Fruit fly (Drosophila melanogaster) whole organism, embryonic: ENCODE results near the gene Pep.
A peak's percentile ranks its signal among the peaks of the same experiment; 100 is the strongest.

Source experiments
- BtbVII ChIP-seq: fragments of 200-800 bp; sonication (Bioruptor generic); optimal IDR thresholded peaks from 3 replicates; lab custom pipeline; 2017; ENCODE audit warnings: missing biosample characterization, mild to moderate bottlenecking, missing genetic modification characterization
- CG11696 ChIP-seq: fragments of 200-800 bp; sonication (Bioruptor generic); IDR thresholded peaks from 2 replicates; pipeline ENCODE4 v1.3.6; 2022; ENCODE audit warnings: missing biosample characterization, missing genetic modification characterization
- CG12219 ChIP-seq: fragments of 200-800 bp; sonication (Bioruptor generic); optimal IDR thresholded peaks from 3 replicates; lab custom pipeline; 2018; ENCODE audit warnings: missing biosample characterization, mild to moderate bottlenecking, missing genetic modification characterization
- CG13894 ChIP-seq: fragments of 200-800 bp; sonication (Bioruptor generic); optimal IDR thresholded peaks from 3 replicates; lab custom pipeline; 2018; ENCODE audit warnings: missing biosample characterization, mild to moderate bottlenecking, missing genetic modification characterization, moderate library complexity
- CG1529 ChIP-seq: fragments of 200-800 bp; sonication (Bioruptor generic); optimal IDR thresholded peaks from 3 replicates; lab custom pipeline; 2018; ENCODE audit warnings: missing biosample characterization, missing genetic modification characterization
- CG17359 ChIP-seq: fragments of 200-800 bp; sonication (Bioruptor generic); optimal IDR thresholded peaks from 3 replicates; lab custom pipeline; 2018; ENCODE audit warnings: missing biosample characterization, mild to moderate bottlenecking, missing genetic modification characterization, moderate library complexity
- CG18619 ChIP-seq: fragments of 200-800 bp; sonication (Bioruptor generic); optimal IDR thresholded peaks from 3 replicates; lab custom pipeline; 2017; ENCODE audit warnings: missing biosample characterization, mild to moderate bottlenecking, missing genetic modification characterization
- CG2202 ChIP-seq: fragments of 200-800 bp; sonication (Bioruptor generic); optimal IDR thresholded peaks from 2 replicates; lab custom pipeline; 2018; ENCODE audit warnings: missing biosample characterization, mild to moderate bottlenecking, missing genetic modification characterization
- CG2712 ChIP-seq: fragments of 200-800 bp; optimal IDR thresholded peaks from 3 replicates; lab custom pipeline; 2019; ENCODE audit warnings: missing biosample characterization, mild to moderate bottlenecking, missing genetic modification characterization, moderate library complexity
- CG4820 ChIP-seq: fragments of 200-800 bp; sonication (Bioruptor generic); optimal IDR thresholded peaks from 3 replicates; lab custom pipeline; 2016; ENCODE audit warnings: missing biosample characterization, missing genetic modification characterization
- CG5245 ChIP-seq: fragments of 200-800 bp; sonication (Bioruptor generic); optimal IDR thresholded peaks from 3 replicates; lab custom pipeline; 2016; ENCODE audit warnings: missing biosample characterization, missing genetic modification characterization
- CG6254 ChIP-seq: fragments of 200-800 bp; sonication (Bioruptor generic); optimal IDR thresholded peaks from 3 replicates; lab custom pipeline; 2017; ENCODE audit warnings: mild to moderate bottlenecking, missing biosample characterization, missing genetic modification reagents, missing genetic modification characterization
- CG6689 ChIP-seq: fragments of 200-800 bp; sonication (Bioruptor generic); IDR thresholded peaks from 2 replicates; pipeline ENCODE4 v1.3.6; 2022; ENCODE audit warnings: missing biosample characterization, missing genetic modification characterization
- CG8359 ChIP-seq: fragments of 200-800 bp; sonication (Bioruptor generic); optimal IDR thresholded peaks from 2 replicates; lab custom pipeline; 2017; ENCODE audit warnings: missing biosample characterization, mild to moderate bottlenecking, missing genetic modification characterization, borderline replicate concordance
- CG9817 ChIP-seq: fragments of 200-800 bp; sonication (Bioruptor generic); optimal IDR thresholded peaks from 2 replicates; lab custom pipeline; 2018; ENCODE audit warnings: missing biosample characterization, mild to moderate bottlenecking, missing genetic modification characterization, moderate library complexity
- Drgx ChIP-seq: fragments of 200-800 bp; sonication (Bioruptor generic); IDR thresholded peaks from 2 replicates; pipeline ENCODE4 v1.3.6; 2022; ENCODE audit warnings: missing biosample characterization, missing genetic modification characterization
- E2f1 ChIP-seq: fragments of 200-800 bp; sonication (Bioruptor generic); IDR thresholded peaks from 2 replicates; pipeline ENCODE4 v1.3.6; 2022; ENCODE audit warnings: missing biosample characterization, missing genetic modification characterization
- H15 ChIP-seq: fragments of 200-800 bp; sonication (Bioruptor generic); IDR thresholded peaks from 3 replicates; pipeline ENCODE4 v1.3.6; 2022; ENCODE audit warnings: missing biosample characterization, missing genetic modification characterization
- Hr3 ChIP-seq: fragments of 200-800 bp; sonication (Bioruptor generic); optimal IDR thresholded peaks from 3 replicates; lab custom pipeline; 2016; ENCODE audit warnings: missing biosample characterization, missing genetic modification characterization
- Mad ChIP-seq: fragments of 200-800 bp; sonication (Bioruptor generic); optimal IDR thresholded peaks from 2 replicates; lab custom pipeline; 2016; ENCODE audit warnings: missing biosample characterization, missing genetic modification characterization
- Med ChIP-seq: fragments of 200-800 bp; sonication (Bioruptor generic); peaks from one replicate; lab custom pipeline; 2016; ENCODE audit warnings: missing biosample characterization, missing genetic modification characterization, mild to moderate bottlenecking, inconsistent platforms, moderate library complexity
- NfI ChIP-seq: fragments of 200-800 bp; sonication (Bioruptor generic); optimal IDR thresholded peaks from 3 replicates; lab custom pipeline; 2018; ENCODE audit warnings: missing biosample characterization, mild to moderate bottlenecking, missing genetic modification characterization, moderate library complexity
- Rfx ChIP-seq: fragments of 200-800 bp; sonication (Bioruptor generic); IDR thresholded peaks from 2 replicates; pipeline ENCODE4 v1.3.6; 2022; ENCODE audit warnings: missing biosample characterization, missing genetic modification characterization
- Sry-δ ChIP-seq: fragments of 200-800 bp; sonication (Bioruptor generic); optimal IDR thresholded peaks from 2 replicates; lab custom pipeline; 2016; ENCODE audit warnings: missing biosample characterization, missing genetic modification characterization
- Xrp1 ChIP-seq: fragments of 200-800 bp; sonication (Bioruptor generic); IDR thresholded peaks from 2 replicates; pipeline ENCODE4 v1.3.6; 2022; ENCODE audit warnings: missing biosample characterization, missing genetic modification characterization
- ab ChIP-seq: fragments of 200-800 bp; sonication (Bioruptor generic); optimal IDR thresholded peaks from 2 replicates; lab custom pipeline; 2016; ENCODE audit warnings: missing biosample characterization, missing genetic modification characterization
- ara ChIP-seq: fragments of 200-800 bp; sonication (Bioruptor generic); IDR thresholded peaks from 2 replicates; pipeline ENCODE4 v1.3.6; 2022; ENCODE audit warnings: missing biosample characterization, missing genetic modification characterization
- bsh ChIP-seq, 2 experiments: fragments of 200-800 bp; sonication (Bioruptor generic); optimal IDR thresholded peaks; 2 replicates each; lab custom pipeline; 2017 to 2018; ENCODE audit warnings: mild to moderate bottlenecking in 2 of 2, missing biosample characterization in 2 of 2, missing genetic modification characterization in 2 of 2, moderate library complexity in 1 of 2
- cg ChIP-seq: fragments of 200-800 bp; sonication (Bioruptor generic); optimal IDR thresholded peaks from 3 replicates; lab custom pipeline; 2019; ENCODE audit warnings: missing biosample characterization, mild to moderate bottlenecking, missing genetic modification characterization, moderate library complexity
- danr ChIP-seq: fragments of 200-800 bp; sonication (Bioruptor generic); IDR thresholded peaks from 2 replicates; pipeline ENCODE4 v1.3.6; 2022; ENCODE audit warnings: missing biosample characterization, missing genetic modification characterization
- esg ChIP-seq: fragments of 200-800 bp; sonication (Bioruptor generic); conservative IDR thresholded peaks from 2 replicates; pipeline ENCODE4 v1.3.6; 2022; ENCODE audit warnings: missing biosample characterization, missing genetic modification characterization
- eve ChIP-seq, 2 experiments: fragments of >200 bp; optimal IDR thresholded peaks; 2 replicates each; lab custom pipeline; 2017; ENCODE audit warnings: missing biosample characterization in 2 of 2, missing genetic modification characterization in 2 of 2
- fd3F ChIP-seq: fragments of 200-800 bp; sonication (Bioruptor generic); optimal IDR thresholded peaks from 2 replicates; lab custom pipeline; 2018; ENCODE audit warnings: missing biosample characterization, mild to moderate bottlenecking, missing genetic modification characterization, moderate library complexity
- gfzf ChIP-seq: fragments of 200-800 bp; sonication (Bioruptor generic); optimal IDR thresholded peaks from 2 replicates; lab custom pipeline; 2016; ENCODE audit warnings: missing biosample characterization, mild to moderate bottlenecking, missing genetic modification characterization, moderate library complexity
- grn ChIP-seq: fragments of 200-800 bp; sonication (Bioruptor generic); optimal IDR thresholded peaks from 3 replicates; lab custom pipeline; 2017; ENCODE audit warnings: missing biosample characterization, missing genetic modification characterization
- gsb-n ChIP-seq: fragments of 200-800 bp; sonication (Bioruptor generic); optimal IDR thresholded peaks from 3 replicates; lab custom pipeline; 2018; ENCODE audit warnings: missing biosample characterization, mild to moderate bottlenecking, missing genetic modification characterization
- jigr1 ChIP-seq: fragments of 200-800 bp; sonication (Bioruptor generic); IDR thresholded peaks from 3 replicates; pipeline ENCODE4 v1.3.6; 2022; ENCODE audit warnings: missing biosample characterization, missing genetic modification characterization
- kah ChIP-seq: fragments of 200-800 bp; sonication (Bioruptor generic); optimal IDR thresholded peaks from 2 replicates; lab custom pipeline; 2018; ENCODE audit warnings: missing biosample characterization, mild to moderate bottlenecking, missing genetic modification characterization
- nau ChIP-seq: fragments of 200-800 bp; sonication (Bioruptor generic); optimal IDR thresholded peaks from 3 replicates; lab custom pipeline; 2017; ENCODE audit warnings: missing biosample characterization, mild to moderate bottlenecking, missing genetic modification characterization, missing genetic modification reagents
- odd ChIP-seq: fragments of 200-800 bp; sonication (Bioruptor generic); optimal IDR thresholded peaks from 2 replicates; lab custom pipeline; 2017; ENCODE audit warnings: missing biosample characterization, mild to moderate bottlenecking, missing genetic modification characterization
- p53 ChIP-seq: fragments of 200-800 bp; sonication (Bioruptor generic); optimal IDR thresholded peaks from 2 replicates; lab custom pipeline; 2016; ENCODE audit warnings: missing biosample characterization, missing genetic modification characterization
- repo ChIP-seq: fragments of 200-800 bp; sonication (Bioruptor generic); optimal IDR thresholded peaks from 2 replicates; lab custom pipeline; 2016; ENCODE audit warnings: missing biosample characterization, missing genetic modification characterization
- scrt ChIP-seq: fragments of 200-800 bp; sonication (Bioruptor generic); optimal IDR thresholded peaks from 2 replicates; lab custom pipeline; 2018; ENCODE audit warnings: missing biosample characterization, mild to moderate bottlenecking, missing genetic modification characterization, moderate library complexity
- sima ChIP-seq: fragments of 200-800 bp; sonication (Bioruptor generic); optimal IDR thresholded peaks from 2 replicates; lab custom pipeline; 2016; ENCODE audit warnings: missing biosample characterization, missing genetic modification characterization
- slou ChIP-seq: fragments of 200-800 bp; sonication (Bioruptor generic); optimal IDR thresholded peaks from 3 replicates; lab custom pipeline; 2016; ENCODE audit warnings: missing biosample characterization, missing genetic modification characterization
- sna ChIP-seq: fragments of 200-800 bp; sonication (Bioruptor generic); IDR thresholded peaks from 2 replicates; pipeline ENCODE4 v1.3.6; 2022; ENCODE audit warnings: missing biosample characterization, missing genetic modification characterization; ENCODE audit not compliant: partially characterized antibody
- sob ChIP-seq: fragments of 200-800 bp; sonication (Bioruptor generic); IDR thresholded peaks from 2 replicates; pipeline ENCODE4 v1.3.6; 2022; ENCODE audit warnings: missing biosample characterization, missing genetic modification characterization
- usp ChIP-seq: fragments of >200 bp; optimal IDR thresholded peaks from 2 replicates; lab custom pipeline; 2017; ENCODE audit warnings: missing biosample characterization, missing genetic modification characterization
- wek ChIP-seq: fragments of 200-800 bp; sonication (Bioruptor generic); optimal IDR thresholded peaks from 3 replicates; lab custom pipeline; 2018; ENCODE audit warnings: missing biosample characterization, mild to moderate bottlenecking, missing genetic modification characterization, moderate library complexity

The Pep gene

dm6 chr3L:17610896-17611711 lies 33.7 kb downstream of the Pep start (continued):
- TF ChIP-seq eve (GFP tag; optimal IDR thresholded peaks at IDR 0.05; lab: Kevin White, UChicago) (peak in 1 of 2 experiments; percentile 87), slou (GFP tag; lab: Kevin White, UChicago) (peak; percentile 3), sima (GFP tag; lab: Kevin White, UChicago) (no peak), wek (GFP tag; lab: Kevin White, UChicago) (no peak), CG17359 (tag; lab: Kevin White, UChicago) (peak; percentile 70), grn (GFP tag; lab: Kevin White, UChicago) (no peak), danr (GFP tag; lab: Robert Waterston, UW) (no peak), Hr3 (GFP tag; lab: Kevin White, UChicago) (peak; percentile 71), Mad (GFP tag; lab: Kevin White, UChicago) (peak; percentile 21), Med (GFP tag; lab: Kevin White, UChicago) (peak; percentile 21), cg (no peak), CG6254 (GFP tag; lab: Kevin White, UChicago) (peak; percentile 75), CG11696 (GFP tag; lab: Robert Waterston, UW) (no peak), CG18619 (GFP tag; lab: Kevin White, UChicago) (peak; percentile 59), gsb-n (tag; lab: Kevin White, UChicago) (peak; percentile 68), ara (GFP tag; lab: Robert Waterston, UW) (peak; percentile 12; the same call in 1 of the 2 replicates), esg (peak; percentile 27), kah (GFP tag; lab: Kevin White, UChicago) (peak; percentile 24), repo (no peak), Drgx (peak; percentile 82), NfI (GFP tag; lab: Kevin White, UChicago) (peak; percentile 3), p53 (GFP tag; lab: Kevin White, UChicago) (no peak), jigr1 (GFP tag; lab: Robert Waterston, UW) (no peak), sob (GFP tag; lab: Robert Waterston, UW) (no peak), nau (GFP tag; lab: Kevin White, UChicago) (peak; percentile 45), CG13894 (tag; lab: Kevin White, UChicago) (no peak), CG1529 (GFP tag; lab: Kevin White, UChicago) (peak; percentile 78), E2f1 (GFP tag; lab: Robert Waterston, UW) (0 out of 2 replicates have a peak, but pooled peaks have one; percentile 12), CG9817 (tag; lab: Kevin White, UChicago) (no peak), odd (GFP tag; lab: Kevin White, UChicago) (peak; percentile 71), sna (GFP tag; lab: Robert Waterston, UW) (no peak), CG12219 (no peak), H15 (GFP tag; lab: Robert Waterston, UW) (no peak), bsh (GFP tag; optimal IDR thresholded peaks at IDR 0.05; lab: Kevin White, UChicago) (peak; percentile 84 to 95), Rfx (GFP tag; lab: Robert Waterston, UW) (no peak), CG8359 (GFP tag; lab: Kevin White, UChicago) (peak; percentile 45), CG4820 (GFP tag; lab: Kevin White, UChicago) (peak; percentile 66), gfzf (GFP tag; lab: Kevin White, UChicago) (no peak), Sry-δ (GFP tag; lab: Kevin White, UChicago) (no peak), usp (no peak), CG6689 (GFP tag; lab: Robert Waterston, UW) (peak; percentile 51), CG2202 (tag; lab: Kevin White, UChicago) (peak; percentile 63), CG5245 (peak; percentile 35), CG2712 (tag; lab: Kevin White, UChicago) (peak; percentile 85), BtbVII (peak; percentile 42), fd3F (GFP tag; lab: Kevin White, UChicago) (no peak), Xrp1 (peak; percentile 70), ab (GFP tag; lab: Kevin White, UChicago) (no peak), scrt (GFP tag; lab: Kevin White, UChicago) (no peak)
